Worm (Caenorhabditis elegans) whole organism, midembryonic: ENCODE data around the gene F15B9.11.

ENCODE experiments used
- T22C8.4 ChIP-seq: fragments of 200-800 bp; sonication (Bioruptor generic); IDR thresholded peaks from 2 replicates; pipeline ENCODE4 v1.3.6; 2022; ENCODE audit warnings: missing genetic modification characterization, missing compliant biosample characterization
- cog-1 ChIP-seq: sonication (generic microtip); optimal IDR thresholded peaks from 2 replicates; lab custom pipeline; 2016; ENCODE audit warnings: missing genetic modification characterization, missing compliant biosample characterization
- flt-1 ChIP-seq: fragments of 200-800 bp; sonication (Bioruptor generic); IDR thresholded peaks from 2 replicates; pipeline ENCODE4 v1.3.6; 2022; ENCODE audit warnings: missing genetic modification characterization, missing compliant biosample characterization
- klf-2 ChIP-seq: fragments of 200-800 bp; sonication (Bioruptor generic); conservative IDR thresholded peaks from 2 replicates; pipeline ENCODE4 v1.3.6; 2022; ENCODE audit warnings: missing genetic modification reagents, missing genetic modification characterization, missing compliant biosample characterization
- med-1 ChIP-seq: sonication (generic microtip); optimal IDR thresholded peaks from 2 replicates; lab custom pipeline; 2017; ENCODE audit warnings: missing genetic modification characterization, mild to moderate bottlenecking, missing compliant biosample characterization, antibody characterized with exemption, missing genetic modification reagents; ENCODE audit not compliant: insufficient read depth
- ref-1 ChIP-seq: fragments of 200-800 bp; sonication (Bioruptor generic); conservative IDR thresholded peaks from 2 replicates; pipeline ENCODE4 v1.3.6; 2022; ENCODE audit warnings: missing genetic modification reagents, missing genetic modification characterization, missing compliant biosample characterization
- tab-1 ChIP-seq: fragments of 200-800 bp; sonication (Bioruptor generic); IDR thresholded peaks from 2 replicates; pipeline ENCODE4 v1.3.6; 2022; ENCODE audit warnings: missing genetic modification characterization, missing compliant biosample characterization
- ztf-23 ChIP-seq: fragments of 200-800 bp; sonication (Bioruptor generic); IDR thresholded peaks from 2 replicates; pipeline ENCODE4 v1.3.6; 2022; ENCODE audit warnings: missing genetic modification reagents, missing genetic modification characterization, missing compliant biosample characterization
- ztf-29 ChIP-seq: fragments of 200-800 bp; sonication (Bioruptor generic); IDR thresholded peaks from 2 replicates; pipeline ENCODE4 v1.3.6; 2022; ENCODE audit warnings: missing genetic modification reagents, missing genetic modification characterization, missing compliant biosample characterization

Gene F15B9.11

DNA sequence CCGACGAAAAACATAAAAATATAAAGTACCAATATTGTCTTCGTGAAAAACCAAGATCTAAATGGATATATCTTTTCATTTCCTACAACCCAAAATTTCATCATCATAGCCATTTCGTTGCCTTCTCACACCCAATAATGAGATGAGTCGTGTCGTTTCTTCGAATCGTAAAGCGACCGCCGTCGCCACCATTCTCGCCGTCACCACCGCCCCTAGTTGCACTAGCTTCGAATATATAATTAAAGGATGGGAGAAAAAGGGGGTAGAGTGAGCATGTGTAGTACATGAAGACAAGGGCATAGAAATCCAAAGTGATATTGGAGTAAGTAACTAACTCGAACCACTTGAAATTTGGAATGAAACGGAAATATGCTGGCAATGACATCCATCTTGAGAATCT is 29.6 kb upstream of the F15B9.11 start:
- TF ChIP-seq cog-1: no peak
- no peak for TF ChIP-seq ref-1 (GFP tag; lab: Robert Waterston, UW)
- no peak for TF ChIP-seq tab-1 (GFP tag; lab: Robert Waterston, UW)
- TF ChIP-seq T22C8.4 (GFP tag; lab: Robert Waterston, UW): no peak
- no peak for TF ChIP-seq ztf-23 (GFP tag; lab: Robert Waterston, UW)
- TF ChIP-seq klf-2 (GFP tag; lab: Robert Waterston, UW): no peak
- no peak for TF ChIP-seq flt-1 (GFP tag; lab: Robert Waterston, UW)

DNA sequence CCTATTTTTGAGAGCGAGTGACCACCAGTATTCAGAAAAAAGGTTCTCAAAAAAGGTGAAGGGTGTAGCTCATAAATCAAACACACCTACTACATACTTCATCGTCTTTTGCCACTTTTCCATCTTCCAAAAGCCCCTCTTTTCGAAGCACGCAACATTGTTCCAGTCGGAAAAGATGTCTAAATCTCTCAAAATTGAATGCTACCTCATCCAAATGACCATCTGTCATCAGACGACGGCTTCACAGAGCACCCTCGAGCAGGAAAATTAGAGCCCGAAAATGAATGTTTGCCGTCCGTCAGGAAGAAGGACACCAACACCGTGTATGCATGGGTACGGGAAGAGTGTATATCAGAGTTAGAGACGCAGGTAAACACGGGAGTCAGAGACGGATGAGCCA is 28.8 kb upstream of the F15B9.11 start:
- no peak for TF ChIP-seq flt-1 (GFP tag; lab: Robert Waterston, UW)
- no peak for TF ChIP-seq ztf-23 (GFP tag; lab: Robert Waterston, UW)
- TF ChIP-seq tab-1 (GFP tag; lab: Robert Waterston, UW): no peak
- TF ChIP-seq ztf-29 (GFP tag; lab: Robert Waterston, UW): no peak
- no peak for TF ChIP-seq T22C8.4 (GFP tag; lab: Robert Waterston, UW)
- TF ChIP-seq ref-1 (GFP tag; lab: Robert Waterston, UW): no peak
- no peak for TF ChIP-seq med-1 (GFP tag; lab: Kevin White, UChicago)
- TF ChIP-seq cog-1: no peak
- no peak for TF ChIP-seq klf-2 (GFP tag; lab: Robert Waterston, UW)

DNA sequence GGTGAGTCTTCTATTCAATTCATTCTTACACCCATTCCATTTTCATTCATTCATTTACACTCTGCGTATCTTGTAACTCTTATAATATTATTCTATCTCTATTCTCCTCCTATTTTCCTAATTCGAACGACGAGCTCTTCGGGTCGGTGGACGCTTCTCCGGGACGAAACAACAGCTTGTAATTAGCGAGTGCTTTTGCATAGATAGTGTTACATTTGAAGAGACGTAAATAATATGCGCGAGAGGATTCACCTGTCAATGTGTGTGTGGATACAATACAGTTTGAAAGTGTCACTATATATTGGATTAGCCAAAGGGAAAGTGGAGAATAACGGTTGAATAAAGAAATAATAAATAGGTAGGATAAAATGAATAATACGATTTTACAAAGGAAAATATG is 27.9 kb upstream of the F15B9.11 start:
- TF ChIP-seq ztf-29 (GFP tag; lab: Robert Waterston, UW) (no peak), ref-1 (GFP tag; lab: Robert Waterston, UW) (no peak), med-1 (GFP tag; lab: Kevin White, UChicago) (no peak), tab-1 (GFP tag; lab: Robert Waterston, UW) (no peak), ztf-23 (GFP tag; lab: Robert Waterston, UW) (no peak), T22C8.4 (GFP tag; lab: Robert Waterston, UW) (no peak), klf-2 (GFP tag; lab: Robert Waterston, UW) (no peak), flt-1 (GFP tag; lab: Robert Waterston, UW) (no peak), cog-1 (no peak)

DNA sequence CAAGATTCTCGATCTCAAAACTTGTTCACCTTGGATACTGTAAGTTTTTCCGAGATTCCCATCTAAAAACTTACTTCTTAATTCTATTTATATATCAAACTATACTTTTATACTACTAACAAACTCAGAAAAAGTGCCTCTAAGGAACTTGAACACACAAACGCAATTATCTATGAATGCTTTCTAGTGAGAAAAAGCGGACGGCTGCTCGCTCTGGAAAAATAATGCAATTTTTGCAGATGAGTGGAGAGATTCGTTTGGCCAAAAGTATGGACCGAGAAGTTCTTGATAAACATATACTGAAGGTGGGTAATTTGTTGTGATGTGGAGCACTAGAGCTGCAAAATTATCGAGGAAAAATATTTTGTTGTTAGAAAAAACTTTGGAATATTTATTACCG is 27.3 kb upstream of the F15B9.11 start:
- TF ChIP-seq ztf-29 (GFP tag; lab: Robert Waterston, UW) (no peak), klf-2 (GFP tag; lab: Robert Waterston, UW) (no peak), flt-1 (GFP tag; lab: Robert Waterston, UW) (no peak), tab-1 (GFP tag; lab: Robert Waterston, UW) (no peak), cog-1 (no peak), ztf-23 (GFP tag; lab: Robert Waterston, UW) (no peak), T22C8.4 (GFP tag; lab: Robert Waterston, UW) (no peak), ref-1 (GFP tag; lab: Robert Waterston, UW) (no peak), med-1 (GFP tag; lab: Kevin White, UChicago) (no peak)

DNA sequence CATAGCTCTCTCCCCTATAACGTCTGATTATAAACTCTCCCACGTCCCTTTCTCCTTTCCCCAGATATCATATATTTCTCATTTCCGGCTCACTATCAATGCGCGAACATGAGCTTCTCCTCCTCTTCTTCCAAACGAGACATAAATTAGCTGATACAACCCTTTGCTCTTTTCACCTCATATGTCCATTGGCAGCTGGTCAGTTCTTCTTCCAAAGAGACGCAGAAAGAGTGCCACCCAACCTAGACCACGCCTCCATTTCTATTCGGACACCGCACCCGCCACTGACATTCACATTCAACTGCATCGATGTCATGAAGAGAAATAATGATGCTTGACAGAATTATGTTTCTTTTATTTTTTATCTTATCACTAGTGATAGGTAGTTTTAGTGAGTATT is 26.1 kb upstream of the F15B9.11 start, which contains the start of gene fmi-1:
Gene fmi-1 (plus strand): TSS at position 301 of the 400 bp plus-strand sequence.
- TF ChIP-seq med-1 (GFP tag; lab: Kevin White, UChicago) (no peak), ref-1 (GFP tag; lab: Robert Waterston, UW) (no peak), ztf-23 (GFP tag; lab: Robert Waterston, UW) (no peak), ztf-29 (GFP tag; lab: Robert Waterston, UW) (no peak; the same call in 1 of the 2 replicates), flt-1 (GFP tag; lab: Robert Waterston, UW) (no peak), tab-1 (GFP tag; lab: Robert Waterston, UW) (no peak), T22C8.4 (GFP tag; lab: Robert Waterston, UW) (no peak)

DNA sequence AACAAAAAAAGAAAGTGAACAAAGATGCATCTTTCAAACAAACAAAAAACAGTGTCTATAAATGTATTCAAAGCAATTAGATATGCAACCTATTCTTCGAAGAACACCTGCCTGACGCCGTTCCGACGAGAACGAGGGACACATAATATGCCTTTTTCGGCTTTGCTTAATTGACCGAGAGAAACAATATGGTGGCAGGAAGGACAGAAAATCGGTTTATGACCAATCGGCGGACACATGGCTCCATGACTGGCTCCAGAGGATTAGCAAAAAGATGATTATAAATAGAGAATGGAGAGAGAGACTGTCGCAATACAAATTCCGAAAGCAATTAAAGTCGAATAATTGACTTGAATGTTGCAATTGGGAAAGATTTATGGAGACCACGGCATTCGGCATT is 25.5 kb upstream of the F15B9.11 start:
- TF ChIP-seq tab-1 (GFP tag; lab: Robert Waterston, UW) (no peak), klf-2 (GFP tag; lab: Robert Waterston, UW) (no peak), ref-1 (GFP tag; lab: Robert Waterston, UW) (no peak), ztf-29 (GFP tag; lab: Robert Waterston, UW) (no peak), flt-1 (GFP tag; lab: Robert Waterston, UW) (no peak), med-1 (GFP tag; lab: Kevin White, UChicago) (no peak), T22C8.4 (GFP tag; lab: Robert Waterston, UW) (no peak), ztf-23 (GFP tag; lab: Robert Waterston, UW) (no peak), cog-1 (no peak)

DNA sequence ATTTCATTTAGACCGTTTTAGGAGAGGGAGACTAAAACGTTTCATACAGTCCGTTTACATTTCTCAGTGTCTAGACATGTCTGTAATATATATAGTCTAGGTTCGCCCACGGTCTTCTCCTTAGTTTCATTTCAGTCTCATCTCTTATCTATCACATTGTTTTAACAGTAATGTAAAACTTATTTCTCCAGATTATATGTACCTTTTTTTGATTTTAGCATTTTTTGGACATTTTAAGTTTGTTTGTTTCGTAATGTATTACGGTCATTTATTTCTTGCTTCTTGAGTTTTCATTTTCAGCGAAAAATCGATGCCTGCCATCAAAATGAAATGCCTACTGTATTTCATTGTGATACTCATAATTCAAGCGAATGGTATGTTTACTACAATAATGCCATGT is 21.1 kb upstream of the F15B9.11 start, which contains the start of gene F15B9.6:
Gene F15B9.6 (plus strand): TSS at position 301 of the 400 bp plus-strand sequence.
- TF ChIP-seq flt-1 (GFP tag; lab: Robert Waterston, UW): no peak
- no peak for TF ChIP-seq T22C8.4 (GFP tag; lab: Robert Waterston, UW)
- TF ChIP-seq tab-1 (GFP tag; lab: Robert Waterston, UW): no peak
- no peak for TF ChIP-seq klf-2 (GFP tag; lab: Robert Waterston, UW)
- TF ChIP-seq cog-1: no peak
- TF ChIP-seq ref-1 (GFP tag; lab: Robert Waterston, UW): no peak
- TF ChIP-seq ztf-23 (GFP tag; lab: Robert Waterston, UW): no peak
- TF ChIP-seq ztf-29 (GFP tag; lab: Robert Waterston, UW): no peak
- TF ChIP-seq med-1 (GFP tag; lab: Kevin White, UChicago): no peak

DNA sequence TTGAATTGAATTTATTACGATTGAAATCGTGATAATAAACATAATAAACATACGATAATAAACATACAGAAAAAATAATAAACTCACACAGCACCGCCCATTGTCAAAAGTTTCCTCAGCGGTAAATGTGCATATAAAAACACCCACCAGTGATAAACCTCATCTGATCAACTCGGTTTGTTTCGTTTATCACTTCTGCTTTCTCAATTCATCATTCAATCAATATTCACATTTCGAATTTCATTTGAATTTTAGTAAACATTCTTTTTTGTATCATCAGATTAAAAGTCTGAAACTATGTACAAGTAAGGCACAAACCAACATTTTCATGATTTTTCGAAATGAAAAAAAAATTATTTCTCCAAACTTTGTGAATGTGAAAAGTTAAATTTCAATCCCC is 20.5 kb upstream of the F15B9.11 start, which contains the start of gene try-10:
Gene try-10 (minus strand): TSS at position 101 of the 400 bp plus-strand sequence.
- TF ChIP-seq T22C8.4 (GFP tag; lab: Robert Waterston, UW) (no peak), cog-1 (no peak), ztf-29 (GFP tag; lab: Robert Waterston, UW) (no peak), flt-1 (GFP tag; lab: Robert Waterston, UW) (no peak), tab-1 (GFP tag; lab: Robert Waterston, UW) (no peak)

DNA sequence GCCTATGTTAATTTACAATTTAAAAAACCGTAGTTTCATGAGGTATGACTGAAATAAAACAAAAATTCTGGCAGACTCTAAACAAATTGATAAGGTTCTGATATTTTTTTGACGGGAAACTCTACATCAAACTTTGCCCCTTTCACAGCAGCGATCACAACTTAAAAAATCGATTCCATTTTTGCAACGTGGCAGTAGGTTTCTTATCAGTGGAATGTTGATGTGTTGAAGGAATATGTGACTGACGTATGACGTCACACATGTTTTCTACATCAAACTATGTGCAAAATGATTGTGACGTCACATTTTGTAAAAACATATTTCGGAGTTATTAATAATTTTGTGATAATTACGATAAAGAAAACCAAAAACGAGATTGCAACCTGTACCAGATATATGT is 19.2 kb upstream of the F15B9.11 start:
- TF ChIP-seq T22C8.4 (GFP tag; lab: Robert Waterston, UW): no peak
